Worm (Caenorhabditis elegans): Measurements from ENCODE around the gene Y75B8A.13.

ce11 chrIII:12220820-12221219 is 5.3 kb upstream of the Y75B8A.13 start:
- TF ChIP-seq lin-13 (tag; optimal IDR thresholded peaks at IDR 0.05) (no peak), pha-4 (tag; optimal IDR thresholded peaks at IDR 0.05) (no peak), elt-3 (tag; optimal IDR thresholded peaks at IDR 0.05) (no peak), elt-1 (tag; optimal IDR thresholded peaks at IDR 0.05; ENCODE audit: borderline replicate concordance, insufficient read depth) (no peak), ceh-39 (tag; optimal IDR thresholded peaks at IDR 0.05) (no peak), unc-62 (GFP tag; optimal IDR thresholded peaks at IDR 0.05) (no peak), nhr-237 (tag; optimal IDR thresholded peaks at IDR 0.05) (no peak), lin-32 (GFP tag; optimal IDR thresholded peaks at IDR 0.05) (no peak), nhr-28 (tag; optimal IDR thresholded peaks at IDR 0.05) (no peak)

Data from whole organism, mixed stage, embryonic.